Fruit fly (Drosophila melanogaster): ENCODE results near the gene CG17075.

The CG17075 gene

DNA sequence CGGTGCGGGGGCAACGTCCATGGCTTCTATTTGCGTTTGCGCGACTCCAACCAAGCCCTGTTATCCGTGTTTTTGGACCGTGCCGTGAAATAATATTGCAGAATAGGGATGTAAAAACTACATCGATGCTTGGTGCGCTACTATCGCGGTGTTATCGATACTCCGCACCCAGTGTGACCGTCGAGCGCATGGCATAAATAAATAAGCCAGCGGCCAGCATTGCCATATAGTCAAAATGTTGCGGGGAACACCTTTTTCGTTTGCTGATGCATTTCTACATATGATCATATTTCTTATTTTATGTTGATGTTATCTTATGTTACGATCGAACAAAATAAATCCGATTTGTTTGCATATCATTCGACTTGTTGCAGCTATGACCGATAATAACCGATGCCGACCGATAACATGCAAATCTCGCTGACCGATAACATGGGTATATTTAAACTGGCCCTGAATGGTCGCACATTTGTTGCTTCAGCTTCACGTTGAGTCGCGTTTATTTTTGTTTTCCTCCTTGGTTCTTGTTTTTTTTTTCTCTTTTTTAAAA is 9.9 kb upstream of the CG17075 start, which contains the start of gene smo (continued):
- no peak for TF ChIP-seq corto (GFP tag; optimal IDR thresholded peaks at IDR 0.05)
- TF ChIP-seq CG3281 (GFP tag; optimal IDR thresholded peaks at IDR 0.05): no peak
- TF ChIP-seq CG2202 (tag; optimal IDR thresholded peaks at IDR 0.05): no peak
- TF ChIP-seq Mrtf (GFP tag; IDR thresholded peaks at IDR 0.05): no peak
- peak; percentile 51 for TF ChIP-seq CG4617 (GFP tag; optimal IDR thresholded peaks at IDR 0.05; ENCODE audit: borderline replicate concordance)
- TF ChIP-seq ab (GFP tag; optimal IDR thresholded peaks at IDR 0.05): no peak
- peak; percentile 42 for TF ChIP-seq pum (GFP tag; optimal IDR thresholded peaks at IDR 0.05)
- TF ChIP-seq nau (GFP tag; optimal IDR thresholded peaks at IDR 0.05): no peak
- no peak for TF ChIP-seq Oli (tag; optimal IDR thresholded peaks at IDR 0.05)
- TF ChIP-seq bigmax (GFP tag; optimal IDR thresholded peaks at IDR 0.05): no peak
- TF ChIP-seq CG13424 (tag; optimal IDR thresholded peaks at IDR 0.05): peak; percentile 4
- TF ChIP-seq Taf1 (GFP tag; IDR thresholded peaks at IDR 0.05): no peak
- TF ChIP-seq CG13287 (GFP tag; IDR thresholded peaks at IDR 0.05; ENCODE audit: partially characterized antibody): peak; percentile 90
- no peak for TF ChIP-seq CG18476 (GFP tag; optimal IDR thresholded peaks at IDR 0.05)
- no peak for TF ChIP-seq bowl (GFP tag; IDR thresholded peaks at IDR 0.05)
- no peak for TF ChIP-seq B-H1 (GFP tag; IDR thresholded peaks at IDR 0.05)
- no peak for TF ChIP-seq hth (optimal IDR thresholded peaks at IDR 0.05)
- no peak for TF ChIP-seq CG12744 (GFP tag; optimal IDR thresholded peaks at IDR 0.05)
- no peak for TF ChIP-seq dmrt99B (tag; optimal IDR thresholded peaks at IDR 0.05)
- peak; percentile 16 for TF ChIP-seq CG8924 (tag; optimal IDR thresholded peaks at IDR 0.05)
- TF ChIP-seq CG17802 (tag; optimal IDR thresholded peaks at IDR 0.05): no peak
- TF ChIP-seq Hand (GFP tag; optimal IDR thresholded peaks at IDR 0.05): no peak
- no peak for TF ChIP-seq CG12104 (GFP tag; optimal IDR thresholded peaks at IDR 0.05)
- TF ChIP-seq Awh (GFP tag; IDR thresholded peaks at IDR 0.05): no peak
- no peak for TF ChIP-seq rib (GFP tag; IDR thresholded peaks at IDR 0.05)
- peak; percentile 96 for TF ChIP-seq CG9797 (GFP tag; optimal IDR thresholded peaks at IDR 0.05)
- TF ChIP-seq E2f1 (GFP tag; IDR thresholded peaks at IDR 0.05): no peak
- peak; percentile 37 for TF ChIP-seq ewg (GFP tag; optimal IDR thresholded peaks at IDR 0.05)
- no peak for TF ChIP-seq MTF-1 (GFP tag; optimal IDR thresholded peaks at IDR 0.05; ENCODE audit: borderline replicate concordance)
- peak; percentile 22 for TF ChIP-seq her (GFP tag; optimal IDR thresholded peaks at IDR 0.05)
- peak; percentile 79 for TF ChIP-seq hbn (GFP tag; IDR thresholded peaks at IDR 0.05; ENCODE audit: partially characterized antibody)
- no peak for TF ChIP-seq kah (GFP tag; optimal IDR thresholded peaks at IDR 0.05)
- TF ChIP-seq ac (GFP tag; optimal IDR thresholded peaks at IDR 0.05): no peak
- TF ChIP-seq Scr (GFP tag; IDR thresholded peaks at IDR 0.05; ENCODE audit: partially characterized antibody): peak; percentile 88
- TF ChIP-seq NC2β (GFP tag; optimal IDR thresholded peaks at IDR 0.05): peak; percentile 56
- TF ChIP-seq Oaz (GFP tag; IDR thresholded peaks at IDR 0.05): no peak
- peak; percentile 61; the same call in 2 of the 3 replicates for TF ChIP-seq mld (GFP tag; IDR thresholded peaks at IDR 0.05; ENCODE audit: partially characterized antibody)
- TF ChIP-seq CG15073 (GFP tag; optimal IDR thresholded peaks at IDR 0.05): no peak
- no peak for TF ChIP-seq ase (GFP tag; IDR thresholded peaks at IDR 0.05)
- TF ChIP-seq Dp (GFP tag; optimal IDR thresholded peaks at IDR 0.05): peak; percentile 67
- peak; percentile 24; the same call in 1 of the 2 replicates for TF ChIP-seq Ptx1 (GFP tag; IDR thresholded peaks at IDR 0.05)
- peak; percentile 34 for TF ChIP-seq grn (GFP tag; optimal IDR thresholded peaks at IDR 0.05)
- TF ChIP-seq luna (GFP tag; optimal IDR thresholded peaks at IDR 0.05): peak; percentile 16
- no peak for TF ChIP-seq CG12155 (GFP tag; optimal IDR thresholded peaks at IDR 0.05)
- TF ChIP-seq CG34224 (GFP tag; IDR thresholded peaks at IDR 0.05; ENCODE audit: partially characterized antibody): peak; percentile 80
- TF ChIP-seq ci (GFP tag; IDR thresholded peaks at IDR 0.05): no peak
- TF ChIP-seq aop (GFP tag; IDR thresholded peaks at IDR 0.05): no peak
- TF ChIP-seq insv (GFP tag; optimal IDR thresholded peaks at IDR 0.05): peak in 1 of 2 experiments; percentile 12
- peak; percentile 83; the same call in 3 of the 4 replicates for TF ChIP-seq chinmo (GFP tag; IDR thresholded peaks at IDR 0.05; ENCODE audit: partially characterized antibody)
- TF ChIP-seq fd3F (GFP tag; optimal IDR thresholded peaks at IDR 0.05): no peak
